Worm (Caenorhabditis elegans) whole organism, L2 larva: ENCODE data around the gene pola-1.

ENCODE experiments used
- C34F6.9 ChIP-seq: fragments of 150-350 bp; optimal IDR thresholded peaks from 2 replicates; lab custom pipeline; 2014; ENCODE audit warnings: missing biosample characterization, missing genetic modification characterization
- F13H6.1 ChIP-seq: sonication (generic microtip); optimal IDR thresholded peaks from 2 replicates; lab custom pipeline; 2016; ENCODE audit warnings: missing genetic modification characterization, missing compliant biosample characterization
- R02D3.7 ChIP-seq: fragments of 150-350 bp; optimal IDR thresholded peaks from 2 replicates; lab custom pipeline; 2014; ENCODE audit warnings: missing biosample characterization, missing genetic modification characterization
- Y55F3AM.14 ChIP-seq: fragments of 200-800 bp; sonication (Bioruptor generic); optimal IDR thresholded peaks from 2 replicates; lab custom pipeline; 2018; ENCODE audit warnings: mild to moderate bottlenecking, missing genetic modification characterization, missing compliant biosample characterization
- ZK546.5 ChIP-seq: sonication (generic microtip); optimal IDR thresholded peaks from 2 replicates; lab custom pipeline; 2017; ENCODE audit warnings: missing biosample characterization, missing genetic modification characterization
- alr-1 ChIP-seq: fragments of 150-350 bp; optimal IDR thresholded peaks from 2 replicates; lab custom pipeline; 2014; ENCODE audit warnings: missing biosample characterization, missing genetic modification characterization
- ama-1 ChIP-seq: fragments of 150-350 bp; optimal IDR thresholded peaks from 2 replicates; lab custom pipeline; 2018; ENCODE audit warnings: inconsistent platforms
- ceh-16 ChIP-seq: fragments of 150-350 bp; optimal IDR thresholded peaks from 2 replicates; lab custom pipeline; 2014; ENCODE audit warnings: missing biosample characterization, missing genetic modification characterization
- ceh-82 ChIP-seq: fragments of 150-350 bp; optimal IDR thresholded peaks from 2 replicates; lab custom pipeline; 2014; ENCODE audit warnings: missing biosample characterization, missing genetic modification characterization
- dmd-4 ChIP-seq: sonication (generic microtip); optimal IDR thresholded peaks from 2 replicates; lab custom pipeline; 2017; ENCODE audit warnings: missing biosample characterization, missing genetic modification characterization
- egl-27 ChIP-seq: sonication (generic microtip); optimal IDR thresholded peaks from 3 replicates; lab custom pipeline; 2017; ENCODE audit warnings: missing biosample characterization, missing genetic modification reagents, missing genetic modification characterization
- elt-1 ChIP-seq: fragments of 150-350 bp; optimal IDR thresholded peaks from 2 replicates; lab custom pipeline; 2014; ENCODE audit warnings: missing biosample characterization, missing genetic modification characterization
- elt-3 ChIP-seq: sonication (generic microtip); optimal IDR thresholded peaks from 2 replicates; lab custom pipeline; 2017; ENCODE audit warnings: missing biosample characterization, missing genetic modification characterization
- fos-1 ChIP-seq: fragments of 150-350 bp; optimal IDR thresholded peaks from 2 replicates; lab custom pipeline; 2014; ENCODE audit warnings: missing biosample characterization, missing genetic modification characterization
- gmeb-1 ChIP-seq: fragments of 150-350 bp; optimal IDR thresholded peaks from 2 replicates; lab custom pipeline; 2014; ENCODE audit warnings: missing biosample characterization, missing genetic modification characterization
- lin-13 ChIP-seq: fragments of 150-350 bp; optimal IDR thresholded peaks from 2 replicates; lab custom pipeline; 2014; ENCODE audit warnings: missing biosample characterization, missing genetic modification reagents, missing genetic modification characterization
- lsy-2 ChIP-seq, 2 experiments: fragments of 150-350 bp in 1 of 2; sonication (generic microtip) in 1 of 2; optimal IDR thresholded peaks; 2 replicates each; lab custom pipeline; 2014 to 2017; ENCODE audit warnings: missing biosample characterization in 2 of 2, missing genetic modification characterization in 2 of 2
- mbf-1 ChIP-seq: sonication (generic microtip); optimal IDR thresholded peaks from 2 replicates; lab custom pipeline; 2017; ENCODE audit warnings: missing biosample characterization, missing genetic modification characterization
- mdl-1 ChIP-seq, 2 experiments: fragments of 150-350 bp in 1 of 2; sonication (generic microtip) in 1 of 2; optimal IDR thresholded peaks; 2 replicates each; lab custom pipeline; 2017; ENCODE audit warnings: missing biosample characterization in 2 of 2, missing genetic modification characterization in 2 of 2
- nhr-10 ChIP-seq: sonication (generic microtip); optimal IDR thresholded peaks from 2 replicates; lab custom pipeline; 2017; ENCODE audit warnings: missing biosample characterization, missing genetic modification characterization
- nhr-11 ChIP-seq: fragments of 150-350 bp; optimal IDR thresholded peaks from 2 replicates; lab custom pipeline; 2014; ENCODE audit warnings: missing biosample characterization, missing genetic modification characterization
- nhr-12 ChIP-seq: fragments of 150-350 bp; optimal IDR thresholded peaks from 2 replicates; lab custom pipeline; 2014; ENCODE audit warnings: missing biosample characterization, missing genetic modification characterization
- nhr-129 ChIP-seq: fragments of 150-350 bp; optimal IDR thresholded peaks from 2 replicates; lab custom pipeline; 2014; ENCODE audit warnings: missing biosample characterization, missing genetic modification characterization
- nhr-21 ChIP-seq: fragments of 150-350 bp; optimal IDR thresholded peaks from 2 replicates; lab custom pipeline; 2014; ENCODE audit warnings: missing biosample characterization, missing genetic modification characterization
- nhr-23 ChIP-seq: fragments of 150-350 bp; optimal IDR thresholded peaks from 2 replicates; lab custom pipeline; 2014; ENCODE audit warnings: missing biosample characterization, missing genetic modification reagents, missing genetic modification characterization
- nhr-237 ChIP-seq: fragments of 150-350 bp; optimal IDR thresholded peaks from 2 replicates; lab custom pipeline; 2014; ENCODE audit warnings: missing biosample characterization, missing genetic modification characterization
- nhr-25 ChIP-seq: fragments of 150-350 bp; sonication (generic microtip); optimal IDR thresholded peaks from 3 replicates; lab custom pipeline; 2014; ENCODE audit warnings: missing biosample characterization, missing genetic modification characterization
- nhr-6 ChIP-seq: fragments of 150-350 bp; optimal IDR thresholded peaks from 2 replicates; lab custom pipeline; 2014; ENCODE audit warnings: missing biosample characterization, missing genetic modification characterization
- nhr-77 ChIP-seq: fragments of 150-350 bp; optimal IDR thresholded peaks from 2 replicates; lab custom pipeline; 2014; ENCODE audit warnings: missing biosample characterization, missing genetic modification characterization
- peb-1 ChIP-seq: fragments of 150-350 bp; optimal IDR thresholded peaks from 2 replicates; lab custom pipeline; 2014; ENCODE audit warnings: missing biosample characterization, missing genetic modification characterization
- sem-4 ChIP-seq: fragments of 150-350 bp; optimal IDR thresholded peaks from 2 replicates; lab custom pipeline; 2014; ENCODE audit warnings: missing biosample characterization, missing genetic modification reagents, missing genetic modification characterization
- skn-1 ChIP-seq: sonication (generic microtip); optimal IDR thresholded peaks from 2 replicates; lab custom pipeline; 2017; ENCODE audit warnings: missing biosample characterization, missing genetic modification characterization
- sma-3 ChIP-seq: sonication (generic microtip); optimal IDR thresholded peaks from 2 replicates; lab custom pipeline; 2016; ENCODE audit warnings: missing genetic modification reagents, missing genetic modification characterization, missing compliant biosample characterization
- sma-9 ChIP-seq, 2 experiments: fragments of 150-350 bp in 1 of 2; sonication (generic microtip) in 1 of 2; optimal IDR thresholded peaks; 2 replicates each; lab custom pipeline; 2014 to 2016; ENCODE audit warnings: missing genetic modification characterization in 2 of 2, mild to moderate bottlenecking in 1 of 2, missing biosample characterization in 1 of 2, missing compliant biosample characterization in 1 of 2, missing genetic modification reagents in 1 of 2, moderate library complexity in 1 of 2
- snpc-4 ChIP-seq: fragments of 150-350 bp; optimal IDR thresholded peaks from 2 replicates; lab custom pipeline; 2014; ENCODE audit warnings: missing biosample characterization, missing genetic modification characterization
- unc-39 ChIP-seq: fragments of 150-350 bp; optimal IDR thresholded peaks from 2 replicates; lab custom pipeline; 2014; ENCODE audit warnings: missing biosample characterization, missing genetic modification characterization
- unc-55 ChIP-seq: fragments of 150-350 bp; sonication (generic microtip); optimal IDR thresholded peaks from 3 replicates; lab custom pipeline; 2014; ENCODE audit warnings: missing biosample characterization, missing genetic modification reagents, missing genetic modification characterization
- unc-62 ChIP-seq: fragments of 150-350 bp; optimal IDR thresholded peaks from 2 replicates; lab custom pipeline; 2014; ENCODE audit warnings: missing biosample characterization, missing genetic modification reagents, missing genetic modification characterization
- zag-1 ChIP-seq: fragments of 150-350 bp; optimal IDR thresholded peaks from 2 replicates; lab custom pipeline; 2014; ENCODE audit warnings: missing biosample characterization, missing genetic modification characterization
- ztf-11 ChIP-seq: sonication (generic microtip); optimal IDR thresholded peaks from 2 replicates; lab custom pipeline; 2017; ENCODE audit warnings: missing biosample characterization, missing genetic modification characterization
- ztf-4 ChIP-seq: fragments of 150-350 bp; optimal IDR thresholded peaks from 2 replicates; lab custom pipeline; 2014; ENCODE audit warnings: missing biosample characterization, missing genetic modification characterization

The pola-1 gene

DNA sequence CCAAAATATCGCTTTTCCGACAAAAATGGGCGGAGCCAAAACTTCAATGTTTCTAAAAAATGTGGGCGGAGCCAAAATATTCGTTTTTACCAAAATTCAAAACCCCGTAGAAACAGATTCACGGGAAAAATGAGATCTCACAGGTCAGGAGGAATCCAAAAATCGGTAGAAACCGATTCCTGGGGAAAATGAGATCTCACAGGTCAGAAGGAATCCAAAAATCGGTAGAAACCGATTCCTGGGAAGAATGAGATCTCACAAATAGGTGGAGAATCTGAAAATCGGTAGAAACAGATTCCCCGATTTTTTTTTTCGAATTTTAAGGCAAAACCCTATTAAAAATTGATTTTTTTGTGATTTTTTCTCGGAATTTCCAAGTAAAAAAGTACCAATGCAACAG, 48.8 kb upstream of the pola-1 start:
- no peak for TF ChIP-seq C34F6.9
- TF ChIP-seq unc-55 = peak; percentile 17

DNA sequence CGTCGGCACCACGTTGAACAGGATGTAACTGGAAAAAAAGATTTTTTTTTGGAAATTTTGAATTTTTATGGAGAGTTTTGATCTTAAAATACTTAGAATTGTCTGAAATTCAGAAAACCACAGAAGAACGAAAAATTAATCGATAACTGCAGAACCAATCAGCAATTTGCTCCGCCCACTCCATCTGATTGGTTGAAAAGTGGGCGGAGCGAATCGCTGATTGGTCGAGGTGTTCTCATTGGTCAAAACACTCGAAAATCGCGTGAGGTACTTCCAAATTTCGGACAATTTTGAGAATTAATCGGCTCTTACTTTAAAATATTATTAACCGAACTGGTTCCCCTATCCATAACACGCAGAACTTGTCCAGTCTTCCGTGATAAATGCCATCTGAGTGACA, 46.6 kb upstream of the pola-1 start:
- TF ChIP-seq nhr-12 (tag; lab: Kevin White, UChicago) (no peak), gmeb-1 (tag; lab: Kevin White, UChicago) (no peak), unc-62 (GFP tag; lab: Kevin White, UChicago) (no peak), Y55F3AM.14 (GFP tag; lab: Kevin White, UChicago) (no peak), unc-39 (tag; lab: Kevin White, UChicago) (no peak), nhr-11 (tag; lab: Kevin White, UChicago) (no peak), sma-9 (GFP tag; optimal IDR thresholded peaks at IDR 0.05; lab: Kevin White, UChicago) (no peak), sma-9 (tag; optimal IDR thresholded peaks at IDR 0.05; lab: Kevin White, UChicago) (no peak), ceh-16 (tag; lab: Kevin White, UChicago) (no peak), ztf-4 (tag; lab: Kevin White, UChicago) (no peak), elt-1 (no peak)

DNA sequence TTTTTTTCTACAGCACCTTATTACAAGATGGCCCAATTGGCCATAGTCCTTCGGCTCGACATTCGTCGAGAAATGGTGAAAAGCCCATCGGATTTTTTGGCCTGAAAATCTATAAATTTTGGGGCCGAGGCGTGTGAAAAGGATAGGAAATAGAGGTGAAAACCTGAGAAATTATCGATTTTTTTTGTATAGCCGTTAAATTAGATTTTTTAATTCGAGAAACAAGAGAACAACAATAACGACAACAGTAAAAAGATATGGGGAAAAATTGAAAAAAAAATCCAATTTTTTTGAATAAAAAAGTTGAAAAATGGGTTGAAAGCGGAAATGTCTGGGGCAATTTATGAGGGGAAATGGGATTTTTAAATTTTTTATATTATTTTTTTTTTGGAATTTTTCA, 42.4 kb upstream of the pola-1 start, which contains the start of gene hmt-1:
Gene hmt-1, minus strand, starts transcription at position 101 of the 400 bp plus-strand sequence.
- TF ChIP-seq ztf-4 (tag; lab: Kevin White, UChicago) (no peak), mbf-1 (no peak), nhr-12 (tag; lab: Kevin White, UChicago) (no peak), peb-1 (tag; lab: Kevin White, UChicago) (no peak), nhr-6 (no peak), lin-13 (GFP tag; lab: Kevin White, UChicago) (no peak), nhr-129 (tag; lab: Kevin White, UChicago) (no peak)

DNA sequence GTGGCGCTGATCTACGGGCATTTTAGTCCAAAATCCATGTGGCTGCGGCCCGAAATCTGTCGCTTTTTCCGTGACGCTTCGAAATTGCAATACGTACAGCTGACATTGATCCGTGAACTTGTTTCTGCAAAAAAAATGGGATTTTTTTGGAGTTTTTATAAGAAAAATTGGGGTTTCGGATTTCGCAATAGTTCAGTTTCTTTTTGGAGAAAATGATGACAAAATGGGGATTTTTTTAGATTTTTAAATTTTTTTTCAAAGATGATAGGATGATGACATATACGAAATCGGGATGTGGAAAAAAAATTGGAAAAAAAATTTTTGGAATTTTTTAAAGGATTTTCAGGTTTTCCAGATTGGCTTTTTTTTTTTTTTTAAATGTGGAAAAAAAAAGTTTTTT, 41.0 kb upstream of the pola-1 start:
- TF ChIP-seq nhr-25 (tag; lab: Kevin White, UChicago) (no peak), peb-1 (tag; lab: Kevin White, UChicago) (no peak), lin-13 (GFP tag; lab: Kevin White, UChicago) (no peak), Y55F3AM.14 (GFP tag; lab: Kevin White, UChicago) (no peak), sem-4 (no peak), mbf-1 (no peak), ztf-11 (tag; lab: Kevin White, UChicago) (no peak), elt-3 (no peak), nhr-11 (tag; lab: Kevin White, UChicago) (no peak), gmeb-1 (tag; lab: Kevin White, UChicago) (no peak), F13H6.1 (no peak)

DNA sequence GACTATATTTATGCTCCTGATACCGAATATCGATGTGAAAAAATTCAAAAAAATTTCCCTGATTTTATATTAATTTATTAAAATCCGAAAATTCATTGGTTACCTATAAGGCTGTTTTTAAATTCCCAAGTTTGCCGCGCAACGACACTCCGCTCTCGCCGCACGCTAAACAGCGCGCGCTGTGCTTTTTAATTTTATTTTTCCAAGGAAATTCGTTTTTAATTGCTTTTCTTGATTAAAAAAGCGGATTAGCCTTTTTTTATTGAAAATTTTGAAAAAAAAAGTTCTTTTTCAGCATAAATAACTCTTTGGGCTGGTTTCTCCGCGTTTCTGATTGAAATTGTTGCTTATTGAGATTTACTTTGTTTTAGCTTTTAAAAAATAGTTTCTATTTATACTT, 34.9 kb upstream of the pola-1 start:
- no peak for TF ChIP-seq nhr-6
- TF ChIP-seq nhr-129 (tag; lab: Kevin White, UChicago) = no peak
- no peak for TF ChIP-seq elt-1
- TF ChIP-seq dmd-4 (tag; lab: Kevin White, UChicago) = no peak
- TF ChIP-seq egl-27 (tag; lab: Kevin White, UChicago) = no peak
- TF ChIP-seq unc-62 (GFP tag; lab: Kevin White, UChicago) = no peak
- TF ChIP-seq nhr-237 (tag; lab: Kevin White, UChicago) = no peak
- TF ChIP-seq mbf-1 = no peak
- TF ChIP-seq ama-1 (lab: Kevin White, UChicago) = no peak
- TF ChIP-seq nhr-12 (tag; lab: Kevin White, UChicago) = no peak
- TF ChIP-seq ZK546.5 (tag; lab: Kevin White, UChicago) = no peak
- TF ChIP-seq alr-1 (tag; lab: Kevin White, UChicago) = no peak
- no peak for TF ChIP-seq sma-3 (GFP tag; lab: Kevin White, UChicago)
- TF ChIP-seq Y55F3AM.14 (GFP tag; lab: Kevin White, UChicago) = no peak
- TF ChIP-seq unc-39 (tag; lab: Kevin White, UChicago) = no peak

DNA sequence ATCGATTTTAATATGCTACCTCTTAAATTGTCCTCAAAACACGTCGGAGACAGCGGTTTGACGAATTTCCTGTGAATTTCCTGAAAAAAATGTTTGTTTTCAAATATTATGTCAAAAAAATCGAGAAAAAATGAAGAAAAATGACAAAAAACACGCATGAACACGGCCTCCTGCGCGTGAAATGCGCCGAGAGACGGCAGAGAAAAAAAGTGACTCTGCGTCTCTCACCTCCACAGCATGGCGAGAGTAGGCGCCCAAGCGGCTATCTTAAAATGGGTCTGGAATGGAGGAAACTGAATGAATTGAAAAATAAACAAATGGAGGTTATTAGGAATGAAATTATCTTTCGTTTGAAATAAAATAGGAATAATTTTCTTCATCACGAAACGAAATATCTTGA, 31.5 kb upstream of the pola-1 start:
- peak; percentile 77 to 82 for TF ChIP-seq lsy-2 (tag; optimal IDR thresholded peaks at IDR 0.05; lab: Kevin White, UChicago)
- TF ChIP-seq elt-3 = no peak
- no peak for TF ChIP-seq elt-1
- TF ChIP-seq R02D3.7 (tag; lab: Kevin White, UChicago) = no peak
- TF ChIP-seq ztf-4 (tag; lab: Kevin White, UChicago) = no peak
- TF ChIP-seq nhr-23 = no peak
- TF ChIP-seq fos-1 (tag; lab: Kevin White, UChicago) = no peak
- TF ChIP-seq snpc-4 (tag; lab: Kevin White, UChicago) = no peak
- no peak for TF ChIP-seq nhr-11 (tag; lab: Kevin White, UChicago)
- TF ChIP-seq unc-39 (tag; lab: Kevin White, UChicago) = no peak
- no peak for TF ChIP-seq sem-4
- peak; percentile 83 for TF ChIP-seq gmeb-1 (tag; lab: Kevin White, UChicago)
- TF ChIP-seq alr-1 (tag; lab: Kevin White, UChicago) = no peak
- TF ChIP-seq zag-1 (tag; lab: Kevin White, UChicago) = no peak
- no peak for TF ChIP-seq ceh-16 (tag; lab: Kevin White, UChicago)
- TF ChIP-seq egl-27 (tag; lab: Kevin White, UChicago) = peak; percentile 64
- TF ChIP-seq peb-1 (tag; lab: Kevin White, UChicago) = no peak
- TF ChIP-seq ceh-82 (tag; lab: Kevin White, UChicago) = no peak
- TF ChIP-seq mdl-1 (tag; optimal IDR thresholded peaks at IDR 0.05; lab: Kevin White, UChicago) = peak in 1 of 2 experiments; percentile 18
- peak; percentile 22 for TF ChIP-seq nhr-129 (tag; lab: Kevin White, UChicago)
- TF ChIP-seq nhr-10 (tag; lab: Kevin White, UChicago) = no peak
- TF ChIP-seq F13H6.1 = peak; percentile 53
- no peak for TF ChIP-seq nhr-6
- no peak for TF ChIP-seq dmd-4 (tag; lab: Kevin White, UChicago)
- TF ChIP-seq nhr-21 (tag; lab: Kevin White, UChicago) = peak; percentile 19
- TF ChIP-seq skn-1 (tag; lab: Kevin White, UChicago) = no peak
- TF ChIP-seq nhr-77 (tag; lab: Kevin White, UChicago) = no peak
